Worm (Caenorhabditis elegans) whole organism, L4 larva: ENCODE results near the gene clec-233.

Experiments
- aha-1 ChIP-seq: fragments of 150-350 bp; peaks from one replicate; lab custom pipeline; 2014; ENCODE audit warnings: missing biosample characterization, missing genetic modification characterization
- ama-1 ChIP-seq: fragments of 150-350 bp; optimal IDR thresholded peaks from 2 replicates; lab custom pipeline; 2014; ENCODE audit warnings: inconsistent platforms, mixed read lengths
- ces-1 ChIP-seq: fragments of 150-350 bp; sonication (generic microtip); optimal IDR thresholded peaks from 4 replicates; lab custom pipeline; 2014; ENCODE audit warnings: missing biosample characterization, missing genetic modification reagents, missing genetic modification characterization
- fkh-10 ChIP-seq: fragments of 150-350 bp; optimal IDR thresholded peaks from 2 replicates; lab custom pipeline; 2014; ENCODE audit warnings: missing biosample characterization, missing genetic modification reagents, missing genetic modification characterization
- lin-39 ChIP-seq: fragments of 150-350 bp; optimal IDR thresholded peaks from 2 replicates; lab custom pipeline; 2014; ENCODE audit warnings: missing biosample characterization, missing genetic modification reagents, missing genetic modification characterization
- mep-1 ChIP-seq: fragments of 150-350 bp; sonication (generic microtip); optimal IDR thresholded peaks from 3 replicates; lab custom pipeline; 2014; ENCODE audit warnings: missing biosample characterization, missing genetic modification characterization
- nhr-28 ChIP-seq: fragments of 150-350 bp; optimal IDR thresholded peaks from 2 replicates; lab custom pipeline; 2014; ENCODE audit warnings: missing biosample characterization, missing genetic modification characterization
- nhr-6 ChIP-seq: fragments of 150-350 bp; optimal IDR thresholded peaks from 2 replicates; lab custom pipeline; 2014; ENCODE audit warnings: missing biosample characterization, missing genetic modification characterization
- nhr-77 ChIP-seq: fragments of 150-350 bp; optimal IDR thresholded peaks from 2 replicates; lab custom pipeline; 2014; ENCODE audit warnings: missing biosample characterization, missing genetic modification characterization
- pqm-1 ChIP-seq: sonication (generic microtip); optimal IDR thresholded peaks from 2 replicates; lab custom pipeline; 2017; ENCODE audit warnings: missing biosample characterization, missing genetic modification characterization
- spr-3 ChIP-seq: fragments of 200-800 bp; sonication (Bioruptor generic); optimal IDR thresholded peaks from 2 replicates; lab custom pipeline; 2018; ENCODE audit warnings: mild to moderate bottlenecking, missing genetic modification characterization, missing compliant biosample characterization

ce11 chrV:16225524-16226116 lies 8.1 kb upstream of the clec-233 start:
- TF ChIP-seq spr-3: no peak
- no peak for TF ChIP-seq pqm-1 (tag; lab: Kevin White, UChicago)
- no peak for TF ChIP-seq nhr-28 (tag; lab: Kevin White, UChicago)
- no peak for TF ChIP-seq nhr-6 (tag; lab: Kevin White, UChicago)
- TF ChIP-seq ama-1 (lab: Kevin White, UChicago): no peak
- TF ChIP-seq aha-1 (tag; lab: Kevin White, UChicago): no peak
- TF ChIP-seq lin-39 (tag; lab: Kevin White, UChicago): no peak
- TF ChIP-seq nhr-77 (tag; lab: Kevin White, UChicago): no peak
- TF ChIP-seq mep-1: no peak
- no peak for TF ChIP-seq ces-1
- TF ChIP-seq fkh-10 (GFP tag; lab: Kevin White, UChicago): no peak
